Worm (Caenorhabditis elegans) whole organism, late embryonic: Measurements from ENCODE around the gene C17H12.10.

Source experiments
- C08G9.2 ChIP-seq: sonication (generic microtip); optimal IDR thresholded peaks from 2 replicates; lab custom pipeline; 2016; ENCODE audit warnings: mild to moderate bottlenecking, missing genetic modification characterization, moderate library complexity, missing compliant biosample characterization
- T23F11.4 ChIP-seq: fragments of 200-800 bp; sonication (Bioruptor generic); optimal IDR thresholded peaks from 2 replicates; lab custom pipeline; 2018; ENCODE audit warnings: mild to moderate bottlenecking, missing genetic modification characterization, missing compliant biosample characterization
- Y22D7AL.16 ChIP-seq: sonication (generic microtip); optimal IDR thresholded peaks from 2 replicates; lab custom pipeline; 2016; ENCODE audit warnings: missing genetic modification characterization, missing compliant biosample characterization
- ceh-14 ChIP-seq: sonication (generic microtip); optimal IDR thresholded peaks from 2 replicates; lab custom pipeline; 2016; ENCODE audit warnings: missing genotype, missing genetic modification characterization, missing compliant biosample characterization
- ceh-19 ChIP-seq: fragments of 200-800 bp; sonication (Bioruptor generic); optimal IDR thresholded peaks from 2 replicates; lab custom pipeline; 2018; ENCODE audit warnings: mild to moderate bottlenecking, missing genetic modification characterization, missing compliant biosample characterization
- ceh-2 ChIP-seq: sonication (generic microtip); optimal IDR thresholded peaks from 2 replicates; lab custom pipeline; 2016; ENCODE audit warnings: missing genotype, missing genetic modification characterization, missing compliant biosample characterization
- ceh-31 ChIP-seq: sonication (generic microtip); optimal IDR thresholded peaks from 2 replicates; lab custom pipeline; 2016; ENCODE audit warnings: missing genetic modification characterization, missing compliant biosample characterization
- ceh-34 ChIP-seq: sonication (generic microtip); optimal IDR thresholded peaks from 2 replicates; lab custom pipeline; 2016; ENCODE audit warnings: mild to moderate bottlenecking, missing genetic modification characterization, missing compliant biosample characterization
- ceh-6 ChIP-seq: fragments of 200-800 bp; sonication (Bioruptor generic); optimal IDR thresholded peaks from 2 replicates; lab custom pipeline; 2018; ENCODE audit warnings: mild to moderate bottlenecking, missing genetic modification characterization, missing compliant biosample characterization
- ceh-9 ChIP-seq: sonication (generic microtip); optimal IDR thresholded peaks from 2 replicates; lab custom pipeline; 2016; ENCODE audit warnings: mild to moderate bottlenecking, missing genetic modification characterization, inconsistent platforms, missing compliant biosample characterization
- che-1 ChIP-seq: sonication (generic microtip); optimal IDR thresholded peaks from 2 replicates; lab custom pipeline; 2016; ENCODE audit warnings: mild to moderate bottlenecking, missing genetic modification characterization, missing compliant biosample characterization
- dmd-4 ChIP-seq: sonication (generic microtip); optimal IDR thresholded peaks from 2 replicates; lab custom pipeline; 2016; ENCODE audit warnings: borderline replicate concordance, missing genetic modification characterization, missing compliant biosample characterization
- elt-4 ChIP-seq: sonication (generic microtip); optimal IDR thresholded peaks from 2 replicates; lab custom pipeline; 2016; ENCODE audit warnings: missing genetic modification characterization, missing compliant biosample characterization
- ets-4 ChIP-seq: sonication (generic microtip); optimal IDR thresholded peaks from 2 replicates; lab custom pipeline; 2016; ENCODE audit warnings: missing genetic modification characterization, missing compliant biosample characterization
- fax-1 ChIP-seq: sonication (generic microtip); optimal IDR thresholded peaks from 2 replicates; lab custom pipeline; 2016; ENCODE audit warnings: missing genotype, missing genetic modification characterization, missing compliant biosample characterization
- fkh-10 ChIP-seq: fragments of 150-350 bp; optimal IDR thresholded peaks from 2 replicates; lab custom pipeline; 2014; ENCODE audit warnings: missing biosample characterization, missing genetic modification reagents, missing genetic modification characterization
- fkh-6 ChIP-seq: sonication (generic microtip); optimal IDR thresholded peaks from 2 replicates; lab custom pipeline; 2016; ENCODE audit warnings: missing genetic modification characterization, missing compliant biosample characterization
- hlh-13 ChIP-seq: fragments of 200-800 bp; sonication (Bioruptor generic); optimal IDR thresholded peaks from 2 replicates; lab custom pipeline; 2018; ENCODE audit warnings: mild to moderate bottlenecking, missing genetic modification characterization, missing compliant biosample characterization
- hlh-8 ChIP-seq: sonication (generic microtip); optimal IDR thresholded peaks from 2 replicates; lab custom pipeline; 2016; ENCODE audit warnings: missing genotype, missing genetic modification characterization, missing compliant biosample characterization
- nfya-1 ChIP-seq: sonication (generic microtip); optimal IDR thresholded peaks from 2 replicates; lab custom pipeline; 2017; ENCODE audit warnings: missing genetic modification characterization, mild to moderate bottlenecking, missing compliant biosample characterization, antibody characterized with exemption, moderate library complexity
- nhr-11 ChIP-seq: fragments of 150-350 bp; optimal IDR thresholded peaks from 2 replicates; lab custom pipeline; 2014; ENCODE audit warnings: missing biosample characterization, missing genetic modification characterization
- odd-2 ChIP-seq: sonication (generic microtip); optimal IDR thresholded peaks from 2 replicates; lab custom pipeline; 2017; ENCODE audit warnings: antibody characterized with exemption, mild to moderate bottlenecking, missing genetic modification characterization, missing compliant biosample characterization
- pag-3 ChIP-seq: sonication (generic microtip); optimal IDR thresholded peaks from 2 replicates; lab custom pipeline; 2016; ENCODE audit warnings: missing compliant biosample characterization, missing genetic modification characterization, borderline replicate concordance
- pax-1 ChIP-seq: fragments of 150-350 bp; optimal IDR thresholded peaks from 2 replicates; lab custom pipeline; 2014; ENCODE audit warnings: missing biosample characterization, missing genetic modification characterization
- pha-4 ChIP-seq: fragments of 150-350 bp; optimal IDR thresholded peaks from 2 replicates; lab custom pipeline; 2018; ENCODE audit warnings: missing biosample characterization, missing genetic modification reagents, missing genetic modification characterization
- ref-2 ChIP-seq: sonication (generic microtip); optimal IDR thresholded peaks from 2 replicates; lab custom pipeline; 2016; ENCODE audit warnings: missing genetic modification characterization, missing compliant biosample characterization
- rnt-1 ChIP-seq: sonication (generic microtip); optimal IDR thresholded peaks from 2 replicates; lab custom pipeline; 2016; ENCODE audit warnings: missing genetic modification characterization, missing compliant biosample characterization
- sdc-2 ChIP-seq: sonication (generic microtip); optimal IDR thresholded peaks from 2 replicates; lab custom pipeline; 2016; ENCODE audit warnings: missing genotype, missing genetic modification characterization, missing compliant biosample characterization
- sox-4 ChIP-seq: sonication (generic microtip); optimal IDR thresholded peaks from 2 replicates; lab custom pipeline; 2017; ENCODE audit warnings: mild to moderate bottlenecking, missing genetic modification characterization, inconsistent platforms, missing compliant biosample characterization
- syd-9 ChIP-seq: sonication (generic microtip); optimal IDR thresholded peaks from 2 replicates; lab custom pipeline; 2016; ENCODE audit warnings: mild to moderate bottlenecking, missing genetic modification characterization, moderate library complexity, missing compliant biosample characterization
- tbx-2 ChIP-seq: sonication (generic microtip); optimal IDR thresholded peaks from 2 replicates; lab custom pipeline; 2016; ENCODE audit warnings: missing genetic modification characterization, missing compliant biosample characterization
- unc-3 ChIP-seq, 2 experiments: fragments of 200-800 bp in 1 of 2; sonication (Bioruptor generic) in 1 of 2; sonication (generic microtip) in 1 of 2; conservative IDR thresholded peaks in 1 of 2; optimal IDR thresholded peaks in 1 of 2; 2 replicates each; pipeline versions ENCODE4 v1.3.6 to Lab custom; 2016 to 2022; ENCODE audit warnings: missing compliant biosample characterization in 2 of 2, missing genetic modification characterization in 2 of 2, missing genetic modification reagents in 1 of 2
- unc-42 ChIP-seq: sonication (generic microtip); optimal IDR thresholded peaks from 2 replicates; lab custom pipeline; 2016; ENCODE audit warnings: missing genotype, missing genetic modification characterization, missing compliant biosample characterization
- zip-5 ChIP-seq: sonication (generic microtip); optimal IDR thresholded peaks from 2 replicates; lab custom pipeline; 2016; ENCODE audit warnings: missing genetic modification characterization, missing compliant biosample characterization
- ztf-16 ChIP-seq: sonication (generic microtip); optimal IDR thresholded peaks from 2 replicates; lab custom pipeline; 2017; ENCODE audit warnings: missing genetic modification characterization, missing compliant biosample characterization

C17H12.10 gene

DNA sequence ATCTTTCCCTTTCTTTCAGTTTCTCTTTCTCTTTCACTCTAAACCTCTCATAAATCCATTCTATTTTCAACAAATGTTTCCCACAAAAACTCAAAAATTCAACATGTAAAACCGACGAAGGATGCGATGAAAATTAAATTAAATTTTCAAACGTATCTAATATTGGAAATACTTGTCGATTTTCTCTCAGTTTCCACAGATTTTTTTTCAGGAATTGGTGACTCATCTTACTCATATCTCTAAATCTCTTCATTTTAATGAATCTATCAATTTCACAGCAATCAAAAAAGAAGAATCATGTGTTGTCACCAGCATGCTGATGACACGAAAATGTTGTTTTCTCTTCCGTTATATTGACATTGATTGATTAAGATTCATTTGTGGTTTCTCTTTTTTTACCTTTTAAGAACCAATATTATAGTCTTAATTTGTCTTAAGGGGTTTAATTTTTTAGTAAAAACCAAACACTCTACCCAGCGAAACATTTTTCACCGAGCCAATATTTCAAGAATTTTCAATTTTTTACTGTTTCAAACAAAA is 2.7 kb upstream of the C17H12.10 start:
- no peak for TF ChIP-seq ceh-6 (GFP tag; lab: Kevin White, UChicago)
- TF ChIP-seq pha-4 (tag; lab: Kevin White, UChicago) = no peak
- TF ChIP-seq elt-4 = no peak
- TF ChIP-seq rnt-1 (tag; lab: Kevin White, UChicago) = peak; percentile 0
- TF ChIP-seq hlh-8 (tag; lab: Kevin White, UChicago) = no peak
- TF ChIP-seq ztf-16 (tag; lab: Kevin White, UChicago) = no peak

DNA sequence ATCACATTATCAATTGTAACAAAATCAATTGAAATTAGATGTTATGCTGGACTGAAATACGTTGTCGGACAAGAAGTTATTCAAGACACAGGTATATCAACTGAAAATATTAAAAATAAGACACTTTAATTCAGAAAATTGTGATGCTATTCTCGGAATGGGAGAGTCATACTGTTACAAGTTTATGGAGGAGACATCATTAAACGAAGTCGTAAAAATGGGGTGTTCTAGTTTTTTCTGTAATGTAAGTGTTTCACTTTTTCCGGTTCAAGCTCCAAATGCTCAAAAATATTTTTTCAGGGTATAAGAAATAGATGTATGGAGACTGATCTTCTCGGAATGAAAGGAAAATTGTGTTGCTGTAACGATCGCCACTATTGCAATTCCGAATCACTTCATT is 1.8 kb upstream of the C17H12.10 start, which contains the start of gene C17H12.37:
C17H12.37 (plus strand) TSS at position 301 of the 400 bp plus-strand sequence.
- TF ChIP-seq sdc-2 (tag; lab: Kevin White, UChicago) (no peak), ceh-9 (tag; lab: Kevin White, UChicago) (no peak), ref-2 (tag; lab: Kevin White, UChicago) (no peak), zip-5 (no peak), dmd-4 (tag; lab: Kevin White, UChicago) (no peak), syd-9 (tag; lab: Kevin White, UChicago) (no peak), ceh-2 (tag; lab: Kevin White, UChicago) (no peak), che-1 (tag; lab: Kevin White, UChicago) (no peak), unc-3 (GFP tag; conservative IDR thresholded peaks at IDR 0.05; lab: Robert Waterston, UW) (no peak), unc-3 (tag; optimal IDR thresholded peaks at IDR 0.05; lab: Kevin White, UChicago) (no peak), hlh-13 (no peak), T23F11.4 (no peak), fax-1 (tag; lab: Kevin White, UChicago) (no peak), Y22D7AL.16 (tag; lab: Kevin White, UChicago) (no peak)

DNA sequence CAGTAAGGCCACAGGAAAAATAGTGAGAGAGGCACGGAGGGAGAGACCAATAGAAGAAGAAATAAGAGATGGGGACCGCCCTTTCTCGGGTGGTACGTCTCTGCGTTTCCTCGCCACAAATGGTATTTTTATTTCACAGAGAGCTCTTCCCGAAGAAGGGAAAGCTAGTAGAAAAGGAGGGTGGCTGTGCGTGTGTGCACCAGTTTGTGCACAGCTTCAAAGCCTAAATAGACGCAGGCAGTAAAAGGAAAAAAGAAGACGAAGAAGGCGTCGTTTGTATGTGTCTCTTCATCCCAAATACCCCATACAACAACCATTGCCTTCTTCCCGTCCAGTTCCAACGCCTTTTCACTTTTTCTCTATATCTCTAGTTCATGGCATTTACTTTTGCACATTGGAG is 3.2 kb downstream of the C17H12.10 start:
- TF ChIP-seq syd-9 (tag; lab: Kevin White, UChicago) (peak; percentile 52), nfya-1 (tag; lab: Kevin White, UChicago) (peak; percentile 70), unc-3 (GFP tag; conservative IDR thresholded peaks at IDR 0.05; lab: Robert Waterston, UW) (no peak), unc-3 (tag; optimal IDR thresholded peaks at IDR 0.05; lab: Kevin White, UChicago) (no peak), ceh-34 (tag; lab: Kevin White, UChicago) (peak; percentile 82), tbx-2 (tag; lab: Kevin White, UChicago) (peak; percentile 54), ceh-31 (peak; percentile 86), fkh-10 (GFP tag; lab: Kevin White, UChicago) (peak; percentile 26), ceh-6 (GFP tag; lab: Kevin White, UChicago) (no peak), ztf-16 (tag; lab: Kevin White, UChicago) (no peak), ceh-14 (tag; lab: Kevin White, UChicago) (peak; percentile 29), unc-42 (tag; lab: Kevin White, UChicago) (peak; percentile 59), hlh-8 (tag; lab: Kevin White, UChicago) (no peak), fax-1 (tag; lab: Kevin White, UChicago) (no peak), ref-2 (tag; lab: Kevin White, UChicago) (peak; percentile 68), ceh-19 (peak; percentile 75), C08G9.2 (tag; lab: Kevin White, UChicago) (peak; percentile 3), fkh-6 (tag; lab: Kevin White, UChicago) (no peak), sox-4 (tag; lab: Kevin White, UChicago) (no peak), sdc-2 (tag; lab: Kevin White, UChicago) (peak; percentile 42), pax-1 (tag; lab: Kevin White, UChicago) (no peak)

ce11 chrIV:6811808-6812207 is 5.2 kb downstream of the C17H12.10 start, which contains the start of gene ceh-48:
Gene ceh-48 (plus strand): TSS chrIV:6812108.
- TF ChIP-seq odd-2 (tag; lab: Kevin White, UChicago) = no peak
- TF ChIP-seq pag-3 = no peak
- TF ChIP-seq ets-4 (tag; lab: Kevin White, UChicago) = no peak
- no peak for TF ChIP-seq nhr-11 (tag; lab: Kevin White, UChicago)
- TF ChIP-seq pha-4 (tag; lab: Kevin White, UChicago) = no peak
- TF ChIP-seq, all 69 proteins: peak for 0
